Worm (Caenorhabditis elegans) whole organism, late embryonic: ENCODE results near the gene srx-105.

Experiments used
- C38D4.7 ChIP-seq: fragments of 200-800 bp; sonication (Bioruptor generic); optimal IDR thresholded peaks from 2 replicates; lab custom pipeline; 2018; ENCODE audit warnings: mild to moderate bottlenecking, missing genetic modification characterization, moderate library complexity, missing compliant biosample characterization
- F13H6.1 ChIP-seq: sonication (generic microtip); optimal IDR thresholded peaks from 2 replicates; lab custom pipeline; 2016; ENCODE audit warnings: missing genetic modification characterization, missing compliant biosample characterization
- K09A11.1 ChIP-seq: sonication (generic microtip); optimal IDR thresholded peaks from 2 replicates; lab custom pipeline; 2017; ENCODE audit warnings: antibody characterized with exemption, mild to moderate bottlenecking, missing genetic modification characterization, missing compliant biosample characterization; ENCODE audit not compliant: insufficient read depth
- ahr-1 ChIP-seq: sonication (generic microtip); optimal IDR thresholded peaks from 2 replicates; lab custom pipeline; 2016; ENCODE audit warnings: missing genetic modification characterization, missing compliant biosample characterization
- ceh-14 ChIP-seq: sonication (generic microtip); optimal IDR thresholded peaks from 2 replicates; lab custom pipeline; 2016; ENCODE audit warnings: missing genotype, missing genetic modification characterization, missing compliant biosample characterization
- ceh-19 ChIP-seq: fragments of 200-800 bp; sonication (Bioruptor generic); optimal IDR thresholded peaks from 2 replicates; lab custom pipeline; 2018; ENCODE audit warnings: mild to moderate bottlenecking, missing genetic modification characterization, missing compliant biosample characterization
- ceh-22 ChIP-seq: sonication (generic microtip); optimal IDR thresholded peaks from 2 replicates; lab custom pipeline; 2017; ENCODE audit warnings: missing biosample characterization, missing genetic modification characterization
- ceh-31 ChIP-seq: sonication (generic microtip); optimal IDR thresholded peaks from 2 replicates; lab custom pipeline; 2016; ENCODE audit warnings: missing genetic modification characterization, missing compliant biosample characterization
- ceh-34 ChIP-seq: sonication (generic microtip); optimal IDR thresholded peaks from 2 replicates; lab custom pipeline; 2016; ENCODE audit warnings: mild to moderate bottlenecking, missing genetic modification characterization, missing compliant biosample characterization
- ceh-48 ChIP-seq: sonication (generic microtip); optimal IDR thresholded peaks from 2 replicates; lab custom pipeline; 2016; ENCODE audit warnings: missing genetic modification characterization, inconsistent platforms, missing compliant biosample characterization
- ceh-6 ChIP-seq: fragments of 200-800 bp; sonication (Bioruptor generic); optimal IDR thresholded peaks from 2 replicates; lab custom pipeline; 2018; ENCODE audit warnings: mild to moderate bottlenecking, missing genetic modification characterization, missing compliant biosample characterization
- che-1 ChIP-seq: sonication (generic microtip); optimal IDR thresholded peaks from 2 replicates; lab custom pipeline; 2016; ENCODE audit warnings: mild to moderate bottlenecking, missing genetic modification characterization, missing compliant biosample characterization
- dmd-4 ChIP-seq: sonication (generic microtip); optimal IDR thresholded peaks from 2 replicates; lab custom pipeline; 2016; ENCODE audit warnings: borderline replicate concordance, missing genetic modification characterization, missing compliant biosample characterization
- elt-2 ChIP-seq: sonication (generic microtip); optimal IDR thresholded peaks from 2 replicates; lab custom pipeline; 2016; ENCODE audit warnings: missing genetic modification reagents, missing genetic modification characterization, missing compliant biosample characterization
- elt-4 ChIP-seq: sonication (generic microtip); optimal IDR thresholded peaks from 2 replicates; lab custom pipeline; 2016; ENCODE audit warnings: missing genetic modification characterization, missing compliant biosample characterization
- eyg-1 ChIP-seq: sonication (generic microtip); optimal IDR thresholded peaks from 2 replicates; lab custom pipeline; 2016; ENCODE audit warnings: missing genotype, missing genetic modification characterization, missing compliant biosample characterization
- fax-1 ChIP-seq: sonication (generic microtip); optimal IDR thresholded peaks from 2 replicates; lab custom pipeline; 2016; ENCODE audit warnings: missing genotype, missing genetic modification characterization, missing compliant biosample characterization
- fkh-10 ChIP-seq: fragments of 150-350 bp; optimal IDR thresholded peaks from 2 replicates; lab custom pipeline; 2014; ENCODE audit warnings: missing biosample characterization, missing genetic modification reagents, missing genetic modification characterization
- hlh-6 ChIP-seq: sonication (generic microtip); optimal IDR thresholded peaks from 2 replicates; lab custom pipeline; 2016; ENCODE audit warnings: missing genotype, missing genetic modification characterization, missing compliant biosample characterization
- hlh-8 ChIP-seq: sonication (generic microtip); optimal IDR thresholded peaks from 2 replicates; lab custom pipeline; 2016; ENCODE audit warnings: missing genotype, missing genetic modification characterization, missing compliant biosample characterization
- lim-6 ChIP-seq: sonication (generic microtip); optimal IDR thresholded peaks from 2 replicates; lab custom pipeline; 2016; ENCODE audit warnings: missing genetic modification characterization, missing compliant biosample characterization
- mec-3 ChIP-seq: sonication (generic microtip); optimal IDR thresholded peaks from 2 replicates; lab custom pipeline; 2016; ENCODE audit warnings: borderline replicate concordance, missing genetic modification characterization, missing compliant biosample characterization
- nhr-11 ChIP-seq: fragments of 150-350 bp; optimal IDR thresholded peaks from 2 replicates; lab custom pipeline; 2014; ENCODE audit warnings: missing biosample characterization, missing genetic modification characterization
- nhr-232 ChIP-seq: sonication (generic microtip); optimal IDR thresholded peaks from 2 replicates; lab custom pipeline; 2016; ENCODE audit warnings: missing genetic modification characterization, missing compliant biosample characterization
- npax-4 ChIP-seq: sonication (generic microtip); optimal IDR thresholded peaks from 2 replicates; lab custom pipeline; 2016; ENCODE audit warnings: missing genetic modification characterization, missing compliant biosample characterization
- pax-1 ChIP-seq: fragments of 150-350 bp; optimal IDR thresholded peaks from 2 replicates; lab custom pipeline; 2014; ENCODE audit warnings: missing biosample characterization, missing genetic modification characterization
- pha-2 ChIP-seq: sonication (generic microtip); optimal IDR thresholded peaks from 2 replicates; lab custom pipeline; 2017; ENCODE audit warnings: mild to moderate bottlenecking, missing genetic modification characterization, missing compliant biosample characterization
- pha-4 ChIP-seq: fragments of 150-350 bp; optimal IDR thresholded peaks from 2 replicates; lab custom pipeline; 2018; ENCODE audit warnings: missing biosample characterization, missing genetic modification reagents, missing genetic modification characterization
- ref-2 ChIP-seq: sonication (generic microtip); optimal IDR thresholded peaks from 2 replicates; lab custom pipeline; 2016; ENCODE audit warnings: missing genetic modification characterization, missing compliant biosample characterization
- sox-2 ChIP-seq: fragments of 200-800 bp; sonication (Bioruptor generic); IDR thresholded peaks from 2 replicates; pipeline ENCODE4 v1.3.6; 2022; ENCODE audit warnings: missing genetic modification reagents, missing genetic modification characterization, missing compliant biosample characterization
- sox-4 ChIP-seq: sonication (generic microtip); optimal IDR thresholded peaks from 2 replicates; lab custom pipeline; 2017; ENCODE audit warnings: mild to moderate bottlenecking, missing genetic modification characterization, inconsistent platforms, missing compliant biosample characterization
- syd-9 ChIP-seq: sonication (generic microtip); optimal IDR thresholded peaks from 2 replicates; lab custom pipeline; 2016; ENCODE audit warnings: mild to moderate bottlenecking, missing genetic modification characterization, moderate library complexity, missing compliant biosample characterization
- tbx-2 ChIP-seq: sonication (generic microtip); optimal IDR thresholded peaks from 2 replicates; lab custom pipeline; 2016; ENCODE audit warnings: missing genetic modification characterization, missing compliant biosample characterization
- ttx-3 ChIP-seq: sonication (generic microtip); optimal IDR thresholded peaks from 2 replicates; lab custom pipeline; 2016; ENCODE audit warnings: missing genetic modification reagents, missing genetic modification characterization, missing compliant biosample characterization
- unc-42 ChIP-seq: sonication (generic microtip); optimal IDR thresholded peaks from 2 replicates; lab custom pipeline; 2016; ENCODE audit warnings: missing genotype, missing genetic modification characterization, missing compliant biosample characterization
- unc-55 ChIP-seq: sonication (generic microtip); optimal IDR thresholded peaks from 2 replicates; lab custom pipeline; 2017; ENCODE audit warnings: missing biosample characterization, missing genetic modification reagents, missing genetic modification characterization

Gene srx-105

ce11 chrII:3680366-3680765, 20.8 kb downstream of the srx-105 start:
- no peak for TF ChIP-seq ref-2 (tag; lab: Kevin White, UChicago)
- no peak for TF ChIP-seq unc-42 (tag; lab: Kevin White, UChicago)
- TF ChIP-seq C38D4.7 (GFP tag; lab: Kevin White, UChicago), result no peak
- TF ChIP-seq ceh-14 (tag; lab: Kevin White, UChicago), result no peak
- TF ChIP-seq ceh-48 (tag; lab: Kevin White, UChicago), result no peak
- TF ChIP-seq unc-55 (GFP tag; lab: Kevin White, UChicago), result no peak

ce11 chrII:3678978-3679377, 22.2 kb downstream of the srx-105 start:
- TF ChIP-seq lim-6 (no peak), npax-4 (tag; lab: Kevin White, UChicago) (no peak), ceh-34 (tag; lab: Kevin White, UChicago) (no peak), ceh-6 (no peak), ceh-31 (no peak)

- no peak for TF ChIP-seq ceh-19
- TF ChIP-seq sox-2 (GFP tag; lab: Robert Waterston, UW), result no peak
- TF ChIP-seq ceh-48 (tag; lab: Kevin White, UChicago), result no peak
- TF ChIP-seq pax-1 (tag; lab: Kevin White, UChicago), result no peak
- TF ChIP-seq ceh-34 (tag; lab: Kevin White, UChicago), result no peak
- TF ChIP-seq C38D4.7 (GFP tag; lab: Kevin White, UChicago), result no peak
- no peak for TF ChIP-seq nhr-232 (tag; lab: Kevin White, UChicago)
- TF ChIP-seq F13H6.1, result no peak
- no peak for TF ChIP-seq fkh-10 (GFP tag; lab: Kevin White, UChicago)
- no peak for TF ChIP-seq che-1 (tag; lab: Kevin White, UChicago)
- no peak for TF ChIP-seq ceh-22 (tag; lab: Kevin White, UChicago)
- TF ChIP-seq, all 69 proteins: peak for 0
These were observed 26.0 kb downstream of the srx-105 start, which contains the start of gene F19B10.2 for ce11 chrII:3675176-3675575. TSS of gene F19B10.2 (plus strand) at chrII:3675476.

ce11 chrII:3673493-3673892, 27.7 kb downstream of the srx-105 start, which contains the start of gene sea-1:
TSS of gene sea-1 (minus strand) at chrII:3673593.
- TF ChIP-seq sox-4 (tag; lab: Kevin White, UChicago), result no peak
- TF ChIP-seq dmd-4 (tag; lab: Kevin White, UChicago), result no peak
- no peak for TF ChIP-seq ttx-3
- TF ChIP-seq ceh-48 (tag; lab: Kevin White, UChicago), result no peak
- no peak for TF ChIP-seq tbx-2 (tag; lab: Kevin White, UChicago)
- TF ChIP-seq C38D4.7 (GFP tag; lab: Kevin White, UChicago), result no peak
- TF ChIP-seq pha-2 (tag; lab: Kevin White, UChicago), result no peak
- TF ChIP-seq pax-1 (tag; lab: Kevin White, UChicago), result no peak
- no peak for TF ChIP-seq K09A11.1 (tag; lab: Kevin White, UChicago)
- TF ChIP-seq ahr-1 (tag; lab: Kevin White, UChicago), result no peak
- no peak for TF ChIP-seq elt-4 (tag; lab: Kevin White, UChicago)
- TF ChIP-seq ref-2 (tag; lab: Kevin White, UChicago), result no peak
- no peak for TF ChIP-seq mec-3
- no peak for TF ChIP-seq eyg-1 (tag; lab: Kevin White, UChicago)

ce11 chrII:3670956-3671355, 30.2 kb downstream of the srx-105 start, which contains the start of gene srx-98:
TSS of gene srx-98 (minus strand) at chrII:3671056.
- TF ChIP-seq pha-4 (tag; lab: Kevin White, UChicago), result no peak
- TF ChIP-seq eyg-1 (tag; lab: Kevin White, UChicago), result no peak
- no peak for TF ChIP-seq fax-1 (tag; lab: Kevin White, UChicago)
- TF ChIP-seq nhr-11 (tag; lab: Kevin White, UChicago), result no peak
- TF ChIP-seq hlh-8, result no peak
- TF ChIP-seq elt-2 (tag; lab: Kevin White, UChicago), result no peak
- no peak for TF ChIP-seq hlh-6 (tag; lab: Kevin White, UChicago)
- TF ChIP-seq sox-2 (GFP tag; lab: Robert Waterston, UW), result no peak
- no peak for TF ChIP-seq tbx-2 (tag; lab: Kevin White, UChicago)
- TF ChIP-seq ceh-48 (tag; lab: Kevin White, UChicago), result no peak
- TF ChIP-seq ceh-14 (tag; lab: Kevin White, UChicago), result no peak
- no peak for TF ChIP-seq syd-9 (tag; lab: Kevin White, UChicago)
- TF ChIP-seq ceh-34 (tag; lab: Kevin White, UChicago), result no peak
